Fruit fly (Drosophila melanogaster): Measurements from ENCODE around the gene Naa60.

Naa60 gene

DNA sequence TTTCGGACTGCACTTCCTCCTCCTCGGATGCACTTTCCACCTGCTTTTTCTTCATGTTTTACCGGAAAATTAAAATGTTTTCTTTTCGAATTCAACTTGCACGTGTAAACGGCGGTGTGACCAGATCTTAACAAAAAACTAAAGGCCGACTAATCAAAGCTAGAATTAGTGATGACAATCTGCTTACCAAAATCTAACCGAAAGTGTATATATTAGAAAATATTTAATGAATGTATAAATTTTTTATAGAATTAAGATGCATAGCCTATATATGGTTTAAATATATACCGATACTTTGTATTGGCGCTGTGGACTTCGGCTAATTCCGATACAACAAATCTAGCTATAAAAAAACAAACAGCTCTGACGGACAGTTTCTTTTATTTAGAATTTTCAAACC is 7.8 kb upstream of the Naa60 start, which contains the start of the genes CG18178 and CG14174 (continued):
- peak; percentile 60 for TF ChIP-seq CG30403 (GFP tag; optimal IDR thresholded peaks at IDR 0.05)
- 0 out of 2 replicates have a peak, but pooled peaks have one; percentile 20 for TF ChIP-seq cas (GFP tag; IDR thresholded peaks at IDR 0.05)
- peak; percentile 60 for TF ChIP-seq lilli (GFP tag; optimal IDR thresholded peaks at IDR 0.05)
- peak; percentile 28 for TF ChIP-seq CG2202 (tag; optimal IDR thresholded peaks at IDR 0.05)
- no peak for TF ChIP-seq CG8944 (GFP tag; optimal IDR thresholded peaks at IDR 0.05)
- TF ChIP-seq CG7745 (tag; optimal IDR thresholded peaks at IDR 0.05), result no peak
- no peak for TF ChIP-seq Dfd (GFP tag; optimal IDR thresholded peaks at IDR 0.05)
- peak; percentile 25 for TF ChIP-seq ATbp (GFP tag; optimal IDR thresholded peaks at IDR 0.05)
- peak; percentile 42 for TF ChIP-seq CG7928 (GFP tag; optimal IDR thresholded peaks at IDR 0.05)
- no peak for TF ChIP-seq sr (GFP tag; IDR thresholded peaks at IDR 0.05)
- TF ChIP-seq klu (GFP tag; IDR thresholded peaks at IDR 0.05), result no peak; the same call in 1 of the 2 replicates
- peak; percentile 69 for TF ChIP-seq CG31441 (GFP tag; IDR thresholded peaks at IDR 0.05)
- TF ChIP-seq prd (optimal IDR thresholded peaks at IDR 0.05), result no peak
- peak; percentile 59; the same call in 1 of the 3 replicates for TF ChIP-seq prd (GFP tag; IDR thresholded peaks at IDR 0.05)
- peak; percentile 89 for TF ChIP-seq CG17361 (GFP tag; IDR thresholded peaks at IDR 0.05)
- TF ChIP-seq HLHmδ (GFP tag; optimal IDR thresholded peaks at IDR 0.05), result no peak
- no peak for TF ChIP-seq shn (GFP tag; optimal IDR thresholded peaks at IDR 0.05)
- TF ChIP-seq trem (tag; optimal IDR thresholded peaks at IDR 0.05), result peak; percentile 82
- TF ChIP-seq CG1792 (GFP tag; optimal IDR thresholded peaks at IDR 0.05), result no peak
- TF ChIP-seq CG8388 (GFP tag; optimal IDR thresholded peaks at IDR 0.05), result peak; percentile 45
- peak; percentile 22; the same call in 1 of the 2 replicates for TF ChIP-seq hbn (GFP tag; IDR thresholded peaks at IDR 0.05; ENCODE audit: partially characterized antibody)
- TF ChIP-seq zen (tag; optimal IDR thresholded peaks at IDR 0.05), result peak; percentile 73
- TF ChIP-seq dan (GFP tag; IDR thresholded peaks at IDR 0.05), result no peak
- TF ChIP-seq CG7372 (GFP tag; IDR thresholded peaks at IDR 0.05), result peak; percentile 66
- TF ChIP-seq lov (optimal IDR thresholded peaks at IDR 0.05), result no peak
- TF ChIP-seq lov (GFP tag; IDR thresholded peaks at IDR 0.05), result no peak
- TF ChIP-seq nmo (GFP tag; optimal IDR thresholded peaks at IDR 0.05), result peak; percentile 85
- no peak for TF ChIP-seq ash1 (GFP tag; optimal IDR thresholded peaks at IDR 0.05)
- no peak for TF ChIP-seq CG14965 (GFP tag; optimal IDR thresholded peaks at IDR 0.05; ENCODE audit: borderline replicate concordance)
- peak; percentile 37 for TF ChIP-seq Spps (tag; optimal IDR thresholded peaks at IDR 0.05)
- no peak for TF ChIP-seq fd64A (GFP tag; optimal IDR thresholded peaks at IDR 0.05)
- TF ChIP-seq CG14441 (GFP tag; IDR thresholded peaks at IDR 0.05), result peak; percentile 42; the same call in 1 of the 2 replicates
- no peak for TF ChIP-seq slp2 (GFP tag; optimal IDR thresholded peaks at IDR 0.05)
- TF ChIP-seq CG2120 (GFP tag; optimal IDR thresholded peaks at IDR 0.05), result peak; percentile 67
- peak; percentile 30 for TF ChIP-seq HHEX (GFP tag; optimal IDR thresholded peaks at IDR 0.05)
- TF ChIP-seq yki (optimal IDR thresholded peaks at IDR 0.05), result no peak
- peak; percentile 75 for TF ChIP-seq HmgZ (tag; optimal IDR thresholded peaks at IDR 0.05)
- peak; percentile 42 for TF ChIP-seq tap (tag; optimal IDR thresholded peaks at IDR 0.05)
- peak; percentile 57 for TF ChIP-seq caup (GFP tag; optimal IDR thresholded peaks at IDR 0.05; ENCODE audit: severe bottlenecking)
- peak; percentile 56 for TF ChIP-seq unpg (GFP tag; optimal IDR thresholded peaks at IDR 0.05)
- TF ChIP-seq CG10654 (GFP tag; optimal IDR thresholded peaks at IDR 0.05), result peak; percentile 49
- TF ChIP-seq Atf-2 (GFP tag; optimal IDR thresholded peaks at IDR 0.05), result no peak
- peak; percentile 33; the same call in 1 of the 2 replicates for TF ChIP-seq unc-4 (GFP tag; IDR thresholded peaks at IDR 0.05; ENCODE audit: partially characterized antibody)
- TF ChIP-seq pros (GFP tag; optimal IDR thresholded peaks at IDR 0.05), result no peak
- TF ChIP-seq tin (GFP tag; optimal IDR thresholded peaks at IDR 0.05), result peak; percentile 72
- TF ChIP-seq odd (GFP tag; optimal IDR thresholded peaks at IDR 0.05), result no peak
- TF ChIP-seq NfI (GFP tag; optimal IDR thresholded peaks at IDR 0.05), result peak; percentile 76
- TF ChIP-seq sqz (GFP tag; optimal IDR thresholded peaks at IDR 0.05), result no peak
- no peak for TF ChIP-seq CG8359 (GFP tag; optimal IDR thresholded peaks at IDR 0.05; ENCODE audit: borderline replicate concordance)
- peak; percentile 35 for TF ChIP-seq stwl (tag; optimal IDR thresholded peaks at IDR 0.05)
- TF ChIP-seq CG16815 (GFP tag; optimal IDR thresholded peaks at IDR 0.05), result peak; percentile 47
